Worm (Caenorhabditis elegans) whole organism, midembryonic: ENCODE data around the gene isw-1.

Experiments used
- T22C8.4 ChIP-seq: fragments of 200-800 bp; sonication (Bioruptor generic); IDR thresholded peaks from 2 replicates; pipeline ENCODE4 v1.3.6; 2022; ENCODE audit warnings: missing genetic modification characterization, missing compliant biosample characterization
- cog-1 ChIP-seq: sonication (generic microtip); optimal IDR thresholded peaks from 2 replicates; lab custom pipeline; 2016; ENCODE audit warnings: missing genetic modification characterization, missing compliant biosample characterization
- flt-1 ChIP-seq: fragments of 200-800 bp; sonication (Bioruptor generic); IDR thresholded peaks from 2 replicates; pipeline ENCODE4 v1.3.6; 2022; ENCODE audit warnings: missing genetic modification characterization, missing compliant biosample characterization
- klf-2 ChIP-seq: fragments of 200-800 bp; sonication (Bioruptor generic); conservative IDR thresholded peaks from 2 replicates; pipeline ENCODE4 v1.3.6; 2022; ENCODE audit warnings: missing genetic modification reagents, missing genetic modification characterization, missing compliant biosample characterization
- med-1 ChIP-seq: sonication (generic microtip); optimal IDR thresholded peaks from 2 replicates; lab custom pipeline; 2017; ENCODE audit warnings: missing genetic modification characterization, mild to moderate bottlenecking, missing compliant biosample characterization, antibody characterized with exemption, missing genetic modification reagents; ENCODE audit not compliant: insufficient read depth
- ref-1 ChIP-seq: fragments of 200-800 bp; sonication (Bioruptor generic); conservative IDR thresholded peaks from 2 replicates; pipeline ENCODE4 v1.3.6; 2022; ENCODE audit warnings: missing genetic modification reagents, missing genetic modification characterization, missing compliant biosample characterization
- tab-1 ChIP-seq: fragments of 200-800 bp; sonication (Bioruptor generic); IDR thresholded peaks from 2 replicates; pipeline ENCODE4 v1.3.6; 2022; ENCODE audit warnings: missing genetic modification characterization, missing compliant biosample characterization
- ztf-23 ChIP-seq: fragments of 200-800 bp; sonication (Bioruptor generic); IDR thresholded peaks from 2 replicates; pipeline ENCODE4 v1.3.6; 2022; ENCODE audit warnings: missing genetic modification reagents, missing genetic modification characterization, missing compliant biosample characterization
- ztf-29 ChIP-seq: fragments of 200-800 bp; sonication (Bioruptor generic); IDR thresholded peaks from 2 replicates; pipeline ENCODE4 v1.3.6; 2022; ENCODE audit warnings: missing genetic modification reagents, missing genetic modification characterization, missing compliant biosample characterization

Gene isw-1

ce11 chrIII:6709983-6710382, at the start of gene isw-1:
isw-1 (minus strand) TSS chrIII:6710100.
- TF ChIP-seq ztf-23 (GFP tag; lab: Robert Waterston, UW) (no peak), tab-1 (GFP tag; lab: Robert Waterston, UW) (no peak), cog-1 (tag; lab: Kevin White, UChicago) (peak; percentile 56)

ce11 chrIII:6756769-6757168, 46.9 kb upstream of the isw-1 start:
- no peak for TF ChIP-seq ztf-23 (GFP tag; lab: Robert Waterston, UW)
- no peak for TF ChIP-seq med-1 (GFP tag; lab: Kevin White, UChicago)
- TF ChIP-seq cog-1 (tag; lab: Kevin White, UChicago) = no peak
- TF ChIP-seq ztf-29 (GFP tag; lab: Robert Waterston, UW) = no peak
- TF ChIP-seq flt-1 (GFP tag; lab: Robert Waterston, UW) = no peak
- no peak for TF ChIP-seq tab-1 (GFP tag; lab: Robert Waterston, UW)

- TF ChIP-seq tab-1 (GFP tag; lab: Robert Waterston, UW) (no peak), flt-1 (GFP tag; lab: Robert Waterston, UW) (no peak), med-1 (GFP tag; lab: Kevin White, UChicago) (no peak), cog-1 (tag; lab: Kevin White, UChicago) (no peak), ref-1 (GFP tag; lab: Robert Waterston, UW) (no peak), ztf-23 (GFP tag; lab: Robert Waterston, UW) (no peak), ztf-29 (GFP tag; lab: Robert Waterston, UW) (no peak), T22C8.4 (no peak), klf-2 (GFP tag; lab: Robert Waterston, UW) (no peak)
These were observed 42.7 kb upstream of the isw-1 start for ce11 chrIII:6752612-6753011.

- TF ChIP-seq T22C8.4 = no peak
- TF ChIP-seq ztf-23 (GFP tag; lab: Robert Waterston, UW) = no peak
- TF ChIP-seq cog-1 (tag; lab: Kevin White, UChicago) = no peak
- TF ChIP-seq klf-2 (GFP tag; lab: Robert Waterston, UW) = no peak
- TF ChIP-seq tab-1 (GFP tag; lab: Robert Waterston, UW) = no peak
- TF ChIP-seq med-1 (GFP tag; lab: Kevin White, UChicago) = no peak
- TF ChIP-seq ref-1 (GFP tag; lab: Robert Waterston, UW) = no peak
- no peak for TF ChIP-seq ztf-29 (GFP tag; lab: Robert Waterston, UW)
- no peak for TF ChIP-seq flt-1 (GFP tag; lab: Robert Waterston, UW)
These were observed 36.8 kb upstream of the isw-1 start for ce11 chrIII:6746668-6747067.

- TF ChIP-seq med-1 (GFP tag; lab: Kevin White, UChicago) (no peak), ztf-23 (GFP tag; lab: Robert Waterston, UW) (no peak), tab-1 (GFP tag; lab: Robert Waterston, UW) (no peak), ref-1 (GFP tag; lab: Robert Waterston, UW) (no peak), klf-2 (GFP tag; lab: Robert Waterston, UW) (no peak), ztf-29 (GFP tag; lab: Robert Waterston, UW) (no peak)
These were observed 36.1 kb upstream of the isw-1 start, which contains the start of gene dig-1 for ce11 chrIII:6746008-6746407. dig-1 (plus strand) TSS chrIII:6746308.

ce11 chrIII:6742597-6742996, 32.7 kb upstream of the isw-1 start:
- TF ChIP-seq ztf-29 (GFP tag; lab: Robert Waterston, UW) (no peak), flt-1 (GFP tag; lab: Robert Waterston, UW) (no peak), klf-2 (GFP tag; lab: Robert Waterston, UW) (0 out of 2 replicates have a peak, but pooled peaks have one; percentile 41)

- no peak for TF ChIP-seq cog-1 (tag; lab: Kevin White, UChicago)
- no peak for TF ChIP-seq ztf-23 (GFP tag; lab: Robert Waterston, UW)
- no peak for TF ChIP-seq ref-1 (GFP tag; lab: Robert Waterston, UW)
- no peak for TF ChIP-seq ztf-29 (GFP tag; lab: Robert Waterston, UW)
- no peak for TF ChIP-seq klf-2 (GFP tag; lab: Robert Waterston, UW)
- no peak for TF ChIP-seq med-1 (GFP tag; lab: Kevin White, UChicago)
- TF ChIP-seq T22C8.4 = no peak
- no peak for TF ChIP-seq flt-1 (GFP tag; lab: Robert Waterston, UW)
- no peak for TF ChIP-seq tab-1 (GFP tag; lab: Robert Waterston, UW)
These were observed 30.2 kb upstream of the isw-1 start for ce11 chrIII:6740072-6740471.

- TF ChIP-seq ref-1 (GFP tag; lab: Robert Waterston, UW) (no peak), flt-1 (GFP tag; lab: Robert Waterston, UW) (no peak), tab-1 (GFP tag; lab: Robert Waterston, UW) (no peak), ztf-29 (GFP tag; lab: Robert Waterston, UW) (no peak), T22C8.4 (no peak), ztf-23 (GFP tag; lab: Robert Waterston, UW) (no peak), cog-1 (tag; lab: Kevin White, UChicago) (no peak), med-1 (GFP tag; lab: Kevin White, UChicago) (no peak), klf-2 (GFP tag; lab: Robert Waterston, UW) (no peak)
These were observed 27.1 kb upstream of the isw-1 start, which contains the start of gene K07E12.2 for ce11 chrIII:6736971-6737370. K07E12.2 (plus strand) TSS chrIII:6737271.

ce11 chrIII:6736566-6736965, 26.7 kb upstream of the isw-1 start, which contains the start of gene Y102E9.6:
Y102E9.6 (minus strand) TSS chrIII:6736666.
- TF ChIP-seq ztf-23 (GFP tag; lab: Robert Waterston, UW) (no peak), flt-1 (GFP tag; lab: Robert Waterston, UW) (no peak), klf-2 (GFP tag; lab: Robert Waterston, UW) (no peak), med-1 (GFP tag; lab: Kevin White, UChicago) (no peak), T22C8.4 (no peak), cog-1 (tag; lab: Kevin White, UChicago) (no peak), tab-1 (GFP tag; lab: Robert Waterston, UW) (no peak), ztf-29 (GFP tag; lab: Robert Waterston, UW) (no peak), ref-1 (GFP tag; lab: Robert Waterston, UW) (no peak)
